Fruit fly (Drosophila melanogaster) whole organism, embryonic: ENCODE results near the gene sun.

ENCODE experiments used
- B-H2 ChIP-seq: fragments of 200-800 bp; sonication (Bioruptor generic); optimal IDR thresholded peaks from 2 replicates; lab custom pipeline; 2018; ENCODE audit warnings: missing biosample characterization, mild to moderate bottlenecking, missing genetic modification characterization
- BEAF-32 ChIP-seq: fragments of 200-800 bp; sonication (Bioruptor generic); optimal IDR thresholded peaks from 3 replicates; lab custom pipeline; 2017; ENCODE audit warnings: missing biosample characterization, missing genetic modification characterization, mild to moderate bottlenecking, moderate library complexity, missing genetic modification reagents
- CG11560 ChIP-seq: fragments of 200-800 bp; sonication (Bioruptor generic); IDR thresholded peaks from 3 replicates; pipeline ENCODE4 v1.3.6; 2022; ENCODE audit warnings: missing biosample characterization, missing genetic modification characterization
- CG13424 ChIP-seq: fragments of 200-800 bp; sonication (Bioruptor generic); optimal IDR thresholded peaks from 2 replicates; lab custom pipeline; 2019; ENCODE audit warnings: missing biosample characterization, mild to moderate bottlenecking, missing genetic modification characterization, moderate library complexity
- CG14710 ChIP-seq: fragments of 200-800 bp; sonication (Bioruptor generic); optimal IDR thresholded peaks from 3 replicates; lab custom pipeline; 2019; ENCODE audit warnings: missing biosample characterization, mild to moderate bottlenecking, missing genetic modification characterization, moderate library complexity
- CG14965 ChIP-seq: fragments of 200-800 bp; sonication (Bioruptor generic); optimal IDR thresholded peaks from 2 replicates; lab custom pipeline; 2016; ENCODE audit warnings: missing biosample characterization, missing genetic modification characterization, borderline replicate concordance
- CG1529 ChIP-seq: fragments of 200-800 bp; sonication (Bioruptor generic); optimal IDR thresholded peaks from 3 replicates; lab custom pipeline; 2018; ENCODE audit warnings: missing biosample characterization, missing genetic modification characterization
- CG17186 ChIP-seq: fragments of 200-800 bp; sonication (Bioruptor generic); optimal IDR thresholded peaks from 3 replicates; lab custom pipeline; 2017; ENCODE audit warnings: missing biosample characterization, missing genetic modification reagents, missing genetic modification characterization
- CG17829 ChIP-seq: fragments of 200-800 bp; optimal IDR thresholded peaks from 2 replicates; lab custom pipeline; 2019; ENCODE audit warnings: missing biosample characterization, mild to moderate bottlenecking, missing genetic modification characterization, moderate library complexity
- CG17912 ChIP-seq: fragments of 200-800 bp; sonication (Bioruptor generic); optimal IDR thresholded peaks from 2 replicates; lab custom pipeline; 2018; ENCODE audit warnings: missing biosample characterization, mild to moderate bottlenecking, missing genetic modification characterization
- CG32767 ChIP-seq: fragments of 200-800 bp; sonication (Bioruptor generic); IDR thresholded peaks from 2 replicates; pipeline ENCODE4 v1.3.6; 2022; ENCODE audit warnings: missing biosample characterization, missing genetic modification characterization
- CG4282 ChIP-seq: fragments of 200-800 bp; sonication (Bioruptor generic); optimal IDR thresholded peaks from 2 replicates; lab custom pipeline; 2016; ENCODE audit warnings: missing biosample characterization, missing genetic modification characterization
- CG4854 ChIP-seq: fragments of 200-800 bp; sonication (Bioruptor generic); optimal IDR thresholded peaks from 2 replicates; lab custom pipeline; 2016; ENCODE audit warnings: missing biosample characterization, missing genetic modification characterization, inconsistent platforms
- CG6813 ChIP-seq: fragments of 200-800 bp; sonication (Bioruptor generic); optimal IDR thresholded peaks from 2 replicates; lab custom pipeline; 2017; ENCODE audit warnings: missing biosample characterization, missing genetic modification characterization, mild to moderate bottlenecking, moderate library complexity, missing genetic modification reagents
- CG6854 ChIP-seq: fragments of 200-800 bp; sonication (Bioruptor generic); optimal IDR thresholded peaks from 3 replicates; lab custom pipeline; 2017; ENCODE audit warnings: missing biosample characterization, mild to moderate bottlenecking, missing genetic modification characterization
- CG7372 ChIP-seq: fragments of 200-800 bp; sonication (Bioruptor generic); IDR thresholded peaks from 2 replicates; pipeline ENCODE4 v1.3.6; 2022; ENCODE audit warnings: missing biosample characterization, missing genetic modification characterization
- CG8290 ChIP-seq, 3 experiments: fragments of 200-800 bp; sonication (Bioruptor generic); optimal IDR thresholded peaks; 2 replicates each; lab custom pipeline; 2016 to 2019; ENCODE audit warnings: missing biosample characterization in 3 of 3, missing genetic modification characterization in 3 of 3, mild to moderate bottlenecking in 2 of 3, moderate library complexity in 1 of 3
- CG8388 ChIP-seq: fragments of 200-800 bp; sonication (Bioruptor generic); optimal IDR thresholded peaks from 2 replicates; lab custom pipeline; 2019; ENCODE audit warnings: missing biosample characterization, mild to moderate bottlenecking, missing genetic modification characterization, moderate library complexity
- CG9437 ChIP-seq: fragments of 200-800 bp; sonication (Bioruptor generic); optimal IDR thresholded peaks from 2 replicates; lab custom pipeline; 2018; ENCODE audit warnings: missing biosample characterization, mild to moderate bottlenecking, missing genetic modification characterization
- CG9932 ChIP-seq: fragments of 200-800 bp; sonication (Bioruptor generic); IDR thresholded peaks from 2 replicates; pipeline ENCODE4 v1.3.6; 2022; ENCODE audit warnings: missing biosample characterization, missing genetic modification characterization
- D19B ChIP-seq: fragments of 200-800 bp; sonication (Bioruptor generic); optimal IDR thresholded peaks from 2 replicates; lab custom pipeline; 2017; ENCODE audit warnings: missing biosample characterization, mild to moderate bottlenecking, missing genetic modification characterization
- Doc3 ChIP-seq: fragments of 200-800 bp; sonication (Bioruptor generic); IDR thresholded peaks from 3 replicates; pipeline ENCODE4 v1.3.6; 2022; ENCODE audit warnings: missing biosample characterization, missing genetic modification characterization; ENCODE audit not compliant: partially characterized antibody
- Dp ChIP-seq: fragments of 200-800 bp; sonication (Bioruptor generic); optimal IDR thresholded peaks from 2 replicates; lab custom pipeline; 2018; ENCODE audit warnings: missing biosample characterization, mild to moderate bottlenecking, missing genetic modification characterization, moderate library complexity
- E2f1 ChIP-seq: fragments of 200-800 bp; sonication (Bioruptor generic); IDR thresholded peaks from 2 replicates; pipeline ENCODE4 v1.3.6; 2022; ENCODE audit warnings: missing biosample characterization, missing genetic modification characterization
- Elba2 ChIP-seq: fragments of 200-800 bp; sonication (Bioruptor generic); optimal IDR thresholded peaks from 3 replicates; lab custom pipeline; 2016; ENCODE audit warnings: missing biosample characterization, missing genetic modification characterization
- HmgZ ChIP-seq: fragments of 200-800 bp; sonication (Bioruptor generic); optimal IDR thresholded peaks from 2 replicates; lab custom pipeline; 2018; ENCODE audit warnings: missing biosample characterization, mild to moderate bottlenecking, missing genetic modification characterization
- Mes4 ChIP-seq: fragments of 200-800 bp; sonication (Bioruptor generic); optimal IDR thresholded peaks from 2 replicates; lab custom pipeline; 2016; ENCODE audit warnings: missing biosample characterization, missing genetic modification characterization
- Neu2 ChIP-seq: fragments of 200-800 bp; sonication (Bioruptor generic); optimal IDR thresholded peaks from 3 replicates; lab custom pipeline; 2016; ENCODE audit warnings: missing biosample characterization, missing genetic modification characterization, borderline replicate concordance
- Scr ChIP-seq: fragments of 200-800 bp; sonication (Bioruptor generic); IDR thresholded peaks from 2 replicates; pipeline ENCODE4 v1.3.6; 2022; ENCODE audit warnings: missing biosample characterization, missing genetic modification characterization; ENCODE audit not compliant: partially characterized antibody
- Side ChIP-seq: fragments of 200-800 bp; sonication (Bioruptor generic); optimal IDR thresholded peaks from 2 replicates; lab custom pipeline; 2016; ENCODE audit warnings: missing biosample characterization, missing genetic modification characterization
- amos ChIP-seq: fragments of 200-800 bp; sonication (Bioruptor generic); IDR thresholded peaks from 2 replicates; pipeline ENCODE4 v1.3.6; 2022; ENCODE audit warnings: missing biosample characterization, missing genetic modification characterization; ENCODE audit not compliant: partially characterized antibody
- az2 ChIP-seq: fragments of 200-800 bp; sonication (Bioruptor generic); optimal IDR thresholded peaks from 3 replicates; lab custom pipeline; 2016; ENCODE audit warnings: missing biosample characterization, missing genetic modification characterization
- cad ChIP-seq: fragments of >200 bp; optimal IDR thresholded peaks from 2 replicates; lab custom pipeline; 2017; ENCODE audit warnings: missing biosample characterization, missing genetic modification characterization
- chm ChIP-seq: fragments of 200-800 bp; sonication (Bioruptor generic); IDR thresholded peaks from 2 replicates; pipeline ENCODE4 v1.3.6; 2022; ENCODE audit warnings: missing biosample characterization, missing genetic modification characterization
- danr ChIP-seq: fragments of 200-800 bp; sonication (Bioruptor generic); IDR thresholded peaks from 2 replicates; pipeline ENCODE4 v1.3.6; 2022; ENCODE audit warnings: missing biosample characterization, missing genetic modification characterization
- dysf ChIP-seq: fragments of 200-800 bp; sonication (Bioruptor generic); IDR thresholded peaks from 3 replicates; pipeline ENCODE4 v1.3.6; 2022; ENCODE audit warnings: missing biosample characterization, missing genetic modification characterization
- ems ChIP-seq: fragments of 200-800 bp; sonication (Bioruptor generic); optimal IDR thresholded peaks from 3 replicates; lab custom pipeline; 2016; ENCODE audit warnings: missing biosample characterization, missing genetic modification characterization
- exex ChIP-seq: fragments of 200-800 bp; sonication (Bioruptor generic); optimal IDR thresholded peaks from 4 replicates; lab custom pipeline; 2018; ENCODE audit warnings: missing biosample characterization, mild to moderate bottlenecking, missing genetic modification characterization, moderate library complexity
- eyg ChIP-seq: fragments of 200-800 bp; sonication (Bioruptor generic); optimal IDR thresholded peaks from 3 replicates; lab custom pipeline; 2016; ENCODE audit warnings: missing biosample characterization, missing genetic modification characterization
- prd ChIP-seq, 3 experiments: fragments of >200 bp in 2 of 3; fragments of 200-800 bp in 1 of 3; sonication (Bioruptor generic) in 1 of 3; optimal IDR thresholded peaks in 2 of 3; IDR thresholded peaks in 1 of 3; 2 replicates in 2 of 3; 3 replicates in 1 of 3; pipeline versions ENCODE4 v1.3.6 to Lab custom; 2017 to 2022; ENCODE audit warnings: missing biosample characterization in 1 of 3, missing genetic modification characterization in 1 of 3
- ro ChIP-seq: fragments of 200-800 bp; sonication (Bioruptor generic); IDR thresholded peaks from 2 replicates; pipeline ENCODE4 v1.3.6; 2022; ENCODE audit warnings: missing biosample characterization, missing genetic modification characterization
- scrt ChIP-seq: fragments of 200-800 bp; sonication (Bioruptor generic); optimal IDR thresholded peaks from 2 replicates; lab custom pipeline; 2018; ENCODE audit warnings: missing biosample characterization, mild to moderate bottlenecking, missing genetic modification characterization, moderate library complexity
- sima ChIP-seq: fragments of 200-800 bp; sonication (Bioruptor generic); optimal IDR thresholded peaks from 2 replicates; lab custom pipeline; 2016; ENCODE audit warnings: missing biosample characterization, missing genetic modification characterization
- sna ChIP-seq: fragments of 200-800 bp; sonication (Bioruptor generic); IDR thresholded peaks from 2 replicates; pipeline ENCODE4 v1.3.6; 2022; ENCODE audit warnings: missing biosample characterization, missing genetic modification characterization; ENCODE audit not compliant: partially characterized antibody
- sob ChIP-seq: fragments of 200-800 bp; sonication (Bioruptor generic); IDR thresholded peaks from 2 replicates; pipeline ENCODE4 v1.3.6; 2022; ENCODE audit warnings: missing biosample characterization, missing genetic modification characterization
- toy ChIP-seq: fragments of 200-800 bp; sonication (Bioruptor generic); IDR thresholded peaks from 2 replicates; pipeline ENCODE4 v1.3.6; 2022; ENCODE audit warnings: missing biosample characterization, missing genetic modification characterization
- trh ChIP-seq: fragments of 200-800 bp; sonication (Bioruptor generic); optimal IDR thresholded peaks from 2 replicates; lab custom pipeline; 2016; ENCODE audit warnings: missing biosample characterization, missing genetic modification characterization
- vvl ChIP-seq: fragments of 200-800 bp; sonication (Bioruptor generic); IDR thresholded peaks from 2 replicates; pipeline ENCODE4 v1.3.6; 2022; ENCODE audit warnings: missing biosample characterization, missing genetic modification characterization
- zen ChIP-seq: fragments of 200-800 bp; sonication (Bioruptor generic); optimal IDR thresholded peaks from 3 replicates; lab custom pipeline; 2018; ENCODE audit warnings: missing biosample characterization, mild to moderate bottlenecking, missing genetic modification characterization, moderate library complexity
- zen2 ChIP-seq: fragments of 200-800 bp; sonication (Bioruptor generic); IDR thresholded peaks from 3 replicates; pipeline ENCODE4 v1.3.6; 2022; ENCODE audit warnings: missing biosample characterization, missing genetic modification characterization; ENCODE audit not compliant: partially characterized antibody

Gene sun

dm6 chrX:15835393-15835792 is 13.7 kb downstream of the sun start, which contains the start of gene Chc (continued):
- TF ChIP-seq CG1529 (GFP tag; lab: Kevin White, UChicago), result no peak
- no peak for TF ChIP-seq zen
- 0 out of 2 replicates have a peak, but pooled peaks have one; percentile 31 for TF ChIP-seq vvl (GFP tag; lab: Robert Waterston, UW)
- no peak for TF ChIP-seq CG4282 (GFP tag; lab: Kevin White, UChicago)
- no peak for TF ChIP-seq sima (GFP tag; lab: Kevin White, UChicago)
- peak; percentile 67; the same call in 1 of the 3 replicates for TF ChIP-seq CG11560 (tag; lab: Robert Waterston, UW)
- TF ChIP-seq B-H2 (GFP tag; lab: Kevin White, UChicago), result no peak
- peak; percentile 58 for TF ChIP-seq HmgZ (tag; lab: Kevin White, UChicago)
- peak; percentile 95 for TF ChIP-seq zen2
- TF ChIP-seq CG4854 (GFP tag; lab: Kevin White, UChicago), result no peak
- TF ChIP-seq chm (GFP tag; lab: Robert Waterston, UW), result no peak
- TF ChIP-seq CG17829 (tag; lab: Kevin White, UChicago), result no peak
- no peak for TF ChIP-seq CG14965
- TF ChIP-seq Dp (GFP tag; lab: Kevin White, UChicago), result peak; percentile 43
- TF ChIP-seq BEAF-32 (GFP tag; lab: Kevin White, UChicago), result peak; percentile 94
- TF ChIP-seq CG17912 (GFP tag; lab: Kevin White, UChicago), result no peak
- TF ChIP-seq CG8290 (GFP tag; optimal IDR thresholded peaks at IDR 0.05; lab: Kevin White, UChicago), result peak; percentile 68
- TF ChIP-seq CG8290 (tag; optimal IDR thresholded peaks at IDR 0.05; lab: Kevin White, UChicago), result peak in 1 of 2 experiments; percentile 40
- TF ChIP-seq CG9437, result peak; percentile 16
- no peak for TF ChIP-seq Neu2 (GFP tag; lab: Kevin White, UChicago)
- no peak for TF ChIP-seq CG32767 (GFP tag; lab: Robert Waterston, UW)
- peak; percentile 32 for TF ChIP-seq CG17186 (GFP tag; lab: Kevin White, UChicago)
- TF ChIP-seq eyg (GFP tag; lab: Kevin White, UChicago), result no peak
- no peak for TF ChIP-seq trh
- TF ChIP-seq CG13424, result no peak
- no peak for TF ChIP-seq CG8388
- TF ChIP-seq CG7372 (GFP tag; lab: Robert Waterston, UW), result no peak
- no peak for TF ChIP-seq Elba2 (GFP tag; lab: Kevin White, UChicago)
- TF ChIP-seq Mes4 (GFP tag; lab: Kevin White, UChicago), result no peak
- TF ChIP-seq Doc3 (GFP tag; lab: Robert Waterston, UW), result peak; percentile 91
- no peak for TF ChIP-seq ro (GFP tag; lab: Robert Waterston, UW)
- TF ChIP-seq prd (optimal IDR thresholded peaks at IDR 0.05; lab: Kevin White, UChicago), result no peak
- TF ChIP-seq prd (GFP tag; IDR thresholded peaks at IDR 0.05; lab: Robert Waterston, UW), result no peak
- TF ChIP-seq dysf (GFP tag; lab: Robert Waterston, UW), result no peak
- peak; percentile 64 for TF ChIP-seq CG9932 (GFP tag; lab: Robert Waterston, UW)
- TF ChIP-seq sob, result peak; percentile 10; the same call in 1 of the 2 replicates
- TF ChIP-seq Scr (GFP tag; lab: Robert Waterston, UW), result peak; percentile 97
- TF ChIP-seq Side (GFP tag; lab: Kevin White, UChicago), result no peak
- no peak for TF ChIP-seq scrt
- TF ChIP-seq ems (GFP tag; lab: Kevin White, UChicago), result no peak
- peak; percentile 99 for TF ChIP-seq amos (GFP tag; lab: Robert Waterston, UW)
- no peak for TF ChIP-seq exex (tag; lab: Kevin White, UChicago)
- peak; percentile 54 for TF ChIP-seq CG14710 (tag; lab: Kevin White, UChicago)
- no peak for TF ChIP-seq CG6854 (GFP tag; lab: Kevin White, UChicago)
- no peak for TF ChIP-seq danr (GFP tag; lab: Robert Waterston, UW)
- no peak for TF ChIP-seq cad
- no peak for TF ChIP-seq D19B (GFP tag; lab: Kevin White, UChicago)
- no peak for TF ChIP-seq az2
- TF ChIP-seq E2f1 (GFP tag; lab: Robert Waterston, UW), result no peak
- TF ChIP-seq sna, result peak; percentile 92
- TF ChIP-seq toy (GFP tag; lab: Robert Waterston, UW), result no peak
- no peak for TF ChIP-seq CG6813 (GFP tag; lab: Kevin White, UChicago)
